Worm (Caenorhabditis elegans): ENCODE data around the gene nduf-11.

ce11 chrII:11349892-11350291 is 4.5 kb upstream of the nduf-11 start, which contains the start of gene dph-5:
- no peak for TF ChIP-seq ama-1 (optimal IDR thresholded peaks at IDR 0.05)
- TF ChIP-seq fax-1 (tag; optimal IDR thresholded peaks at IDR 0.05), result no peak
- TF ChIP-seq fkh-10 (GFP tag; optimal IDR thresholded peaks at IDR 0.05), result no peak
- no peak for TF ChIP-seq F13H6.1 (tag; optimal IDR thresholded peaks at IDR 0.05)

Data from whole organism, late embryonic.